Fruit fly (Drosophila melanogaster) whole organism, prepupa: ENCODE results near the gene CG6996.

Experiments
- Blimp-1 ChIP-seq: fragments of 200-800 bp; sonication (Bioruptor generic); optimal IDR thresholded peaks from 3 replicates; lab custom pipeline; 2017; ENCODE audit warnings: missing biosample characterization, missing genetic modification characterization, mild to moderate bottlenecking, moderate library complexity, missing genetic modification reagents
- CG10631 ChIP-seq: fragments of 200-800 bp; sonication (Bioruptor generic); optimal IDR thresholded peaks from 2 replicates; lab custom pipeline; 2016; ENCODE audit warnings: missing biosample characterization, missing genetic modification characterization
- CG10669 ChIP-seq: fragments of 200-800 bp; sonication (Bioruptor generic); optimal IDR thresholded peaks from 3 replicates; lab custom pipeline; 2018; ENCODE audit warnings: missing biosample characterization, mild to moderate bottlenecking, missing genetic modification characterization, moderate library complexity
- CG11762 ChIP-seq: fragments of 200-800 bp; sonication (Bioruptor generic); optimal IDR thresholded peaks from 3 replicates; lab custom pipeline; 2016; ENCODE audit warnings: missing biosample characterization, missing genetic modification characterization; ENCODE audit not compliant: insufficient read depth
- CG11902 ChIP-seq: fragments of 200-800 bp; sonication (Bioruptor generic); optimal IDR thresholded peaks from 3 replicates; lab custom pipeline; 2016; ENCODE audit warnings: missing biosample characterization, missing genetic modification characterization
- CG1621 ChIP-seq: fragments of 200-800 bp; sonication (Bioruptor generic); optimal IDR thresholded peaks from 3 replicates; lab custom pipeline; 2018; ENCODE audit warnings: missing biosample characterization, mild to moderate bottlenecking, missing genetic modification characterization
- CG16779 ChIP-seq: fragments of 200-800 bp; sonication (Bioruptor generic); optimal IDR thresholded peaks from 3 replicates; lab custom pipeline; 2017; ENCODE audit warnings: missing biosample characterization, mild to moderate bottlenecking, missing genetic modification characterization
- CG31627 ChIP-seq: fragments of 200-800 bp; sonication (Bioruptor generic); optimal IDR thresholded peaks from 3 replicates; lab custom pipeline; 2016; ENCODE audit warnings: missing biosample characterization, missing genetic modification characterization
- CG32006 ChIP-seq: fragments of 200-800 bp; sonication (Bioruptor generic); optimal IDR thresholded peaks from 3 replicates; lab custom pipeline; 2017; ENCODE audit warnings: missing biosample characterization, mild to moderate bottlenecking, missing genetic modification characterization
- CG34406 ChIP-seq: fragments of 200-800 bp; sonication (Bioruptor generic); optimal IDR thresholded peaks from 3 replicates; lab custom pipeline; 2016; ENCODE audit warnings: missing biosample characterization, missing genetic modification characterization
- CG6163 ChIP-seq: fragments of 200-800 bp; sonication (Bioruptor generic); IDR thresholded peaks from 3 replicates; pipeline ENCODE4 v1.3.6; 2022; ENCODE audit warnings: missing biosample characterization, missing genetic modification characterization
- CG6276 ChIP-seq: fragments of 200-800 bp; sonication (Bioruptor generic); optimal IDR thresholded peaks from 2 replicates; lab custom pipeline; 2017; ENCODE audit warnings: missing biosample characterization, mild to moderate bottlenecking, missing genetic modification characterization
- CG6792 ChIP-seq: fragments of 200-800 bp; sonication (Bioruptor generic); optimal IDR thresholded peaks from 3 replicates; lab custom pipeline; 2016; ENCODE audit warnings: missing biosample characterization, missing genetic modification characterization
- CG6854 ChIP-seq: fragments of 200-800 bp; sonication (Bioruptor generic); optimal IDR thresholded peaks from 2 replicates; lab custom pipeline; 2017; ENCODE audit warnings: missing biosample characterization, mild to moderate bottlenecking, missing genetic modification characterization
- CG8632 ChIP-seq: fragments of 200-800 bp; sonication (Bioruptor generic); optimal IDR thresholded peaks from 3 replicates; lab custom pipeline; 2016; ENCODE audit warnings: missing biosample characterization, missing genetic modification characterization
- CG9139 ChIP-seq: fragments of 200-800 bp; sonication (Bioruptor generic); optimal IDR thresholded peaks from 3 replicates; lab custom pipeline; 2017; ENCODE audit warnings: missing biosample characterization, mild to moderate bottlenecking, missing genetic modification characterization
- Eip75B ChIP-seq: fragments of 200-800 bp; sonication (Bioruptor generic); optimal IDR thresholded peaks from 3 replicates; lab custom pipeline; 2016; ENCODE audit warnings: missing biosample characterization, missing genetic modification characterization
- Eip78C ChIP-seq: fragments of 200-800 bp; sonication (Bioruptor generic); peaks from one replicate; lab custom pipeline; 2016; ENCODE audit warnings: missing biosample characterization, missing genetic modification characterization
- Eip93F ChIP-seq: fragments of 200-800 bp; sonication (Bioruptor generic); optimal IDR thresholded peaks from 2 replicates; lab custom pipeline; 2016; ENCODE audit warnings: missing biosample characterization, mild to moderate bottlenecking, missing genetic modification characterization
- Ets21C ChIP-seq: fragments of 200-800 bp; sonication (Bioruptor generic); optimal IDR thresholded peaks from 3 replicates; lab custom pipeline; 2016; ENCODE audit warnings: missing biosample characterization, missing genetic modification characterization
- Ets96B ChIP-seq: fragments of 200-800 bp; optimal IDR thresholded peaks from 2 replicates; lab custom pipeline; 2019; ENCODE audit warnings: missing biosample characterization, mild to moderate bottlenecking, missing genetic modification characterization, moderate library complexity
- Hr38 ChIP-seq: sonication (Bioruptor generic); optimal IDR thresholded peaks from 2 replicates; lab custom pipeline; 2016; ENCODE audit warnings: missing biosample characterization, missing genetic modification characterization
- Hr39 ChIP-seq: fragments of 200-800 bp; sonication (Bioruptor generic); optimal IDR thresholded peaks from 2 replicates; lab custom pipeline; 2016; ENCODE audit warnings: missing biosample characterization, missing genetic modification characterization
- Hr4 ChIP-seq: fragments of 200-800 bp; sonication (Bioruptor generic); optimal IDR thresholded peaks from 3 replicates; lab custom pipeline; 2016; ENCODE audit warnings: missing biosample characterization, missing genetic modification characterization
- Met ChIP-seq: fragments of 200-800 bp; sonication (Bioruptor generic); optimal IDR thresholded peaks from 3 replicates; lab custom pipeline; 2016; ENCODE audit warnings: missing biosample characterization, missing genetic modification characterization
- Sox14 ChIP-seq: fragments of 200-800 bp; sonication (Bioruptor generic); optimal IDR thresholded peaks from 3 replicates; lab custom pipeline; 2016; ENCODE audit warnings: missing biosample characterization, missing genetic modification characterization
- Sox15 ChIP-seq: fragments of 200-800 bp; sonication (Bioruptor generic); optimal IDR thresholded peaks from 3 replicates; lab custom pipeline; 2016; ENCODE audit warnings: missing biosample characterization, missing genetic modification characterization
- cyc ChIP-seq: fragments of 200-800 bp; sonication (Bioruptor generic); optimal IDR thresholded peaks from 3 replicates; lab custom pipeline; 2016; ENCODE audit warnings: missing biosample characterization, missing genetic modification characterization
- dsx ChIP-seq: fragments of 200-800 bp; optimal IDR thresholded peaks from 3 replicates; lab custom pipeline; 2019; ENCODE audit warnings: missing biosample characterization, mild to moderate bottlenecking, missing genetic modification characterization, moderate library complexity; ENCODE audit not compliant: poor library complexity, severe bottlenecking
- eg ChIP-seq: fragments of 200-800 bp; sonication (Bioruptor generic); IDR thresholded peaks from 3 replicates; pipeline ENCODE4 v1.3.6; 2022; ENCODE audit warnings: missing biosample characterization, missing genetic modification characterization
- fd59A ChIP-seq: fragments of 200-800 bp; sonication (Bioruptor generic); optimal IDR thresholded peaks from 2 replicates; lab custom pipeline; 2017; ENCODE audit warnings: missing biosample characterization, mild to moderate bottlenecking, missing genetic modification characterization, missing genetic modification reagents
- fd85E ChIP-seq: fragments of 200-800 bp; sonication (Bioruptor generic); optimal IDR thresholded peaks from 3 replicates; lab custom pipeline; 2016; ENCODE audit warnings: missing biosample characterization, missing genetic modification characterization
- fkh ChIP-seq: fragments of 200-800 bp; sonication (Bioruptor generic); optimal IDR thresholded peaks from 3 replicates; lab custom pipeline; 2017; ENCODE audit warnings: missing biosample characterization, mild to moderate bottlenecking, missing genetic modification characterization, moderate library complexity
- lz ChIP-seq: fragments of 200-800 bp; sonication (Bioruptor generic); optimal IDR thresholded peaks from 3 replicates; lab custom pipeline; 2016; ENCODE audit warnings: missing biosample characterization, missing genetic modification characterization
- net ChIP-seq: fragments of 200-800 bp; sonication (Bioruptor generic); optimal IDR thresholded peaks from 3 replicates; lab custom pipeline; 2016; ENCODE audit warnings: missing biosample characterization, missing genetic modification characterization
- salr ChIP-seq, 2 experiments: fragments of 200-800 bp; sonication (Bioruptor generic); optimal IDR thresholded peaks; 3 replicates each; lab custom pipeline; 2016 to 2018; ENCODE audit warnings: missing biosample characterization in 2 of 2, missing genetic modification characterization in 2 of 2, mild to moderate bottlenecking in 1 of 2
- spab ChIP-seq: fragments of 200-800 bp; sonication (Bioruptor generic); optimal IDR thresholded peaks from 2 replicates; lab custom pipeline; 2017; ENCODE audit warnings: missing biosample characterization, mild to moderate bottlenecking, missing genetic modification characterization, missing genetic modification reagents
- ss ChIP-seq, 2 experiments: fragments of 200-800 bp; sonication (Bioruptor generic); optimal IDR thresholded peaks; 2 replicates in 1 of 2; 3 replicates in 1 of 2; lab custom pipeline; 2017 to 2018; ENCODE audit warnings: mild to moderate bottlenecking in 2 of 2, missing biosample characterization in 2 of 2, missing genetic modification characterization in 2 of 2, moderate library complexity in 1 of 2
- vri ChIP-seq: fragments of 200-800 bp; sonication (Bioruptor generic); optimal IDR thresholded peaks from 3 replicates; lab custom pipeline; 2016; ENCODE audit warnings: missing biosample characterization, mild to moderate bottlenecking, missing genetic modification characterization

Gene CG6996

DNA sequence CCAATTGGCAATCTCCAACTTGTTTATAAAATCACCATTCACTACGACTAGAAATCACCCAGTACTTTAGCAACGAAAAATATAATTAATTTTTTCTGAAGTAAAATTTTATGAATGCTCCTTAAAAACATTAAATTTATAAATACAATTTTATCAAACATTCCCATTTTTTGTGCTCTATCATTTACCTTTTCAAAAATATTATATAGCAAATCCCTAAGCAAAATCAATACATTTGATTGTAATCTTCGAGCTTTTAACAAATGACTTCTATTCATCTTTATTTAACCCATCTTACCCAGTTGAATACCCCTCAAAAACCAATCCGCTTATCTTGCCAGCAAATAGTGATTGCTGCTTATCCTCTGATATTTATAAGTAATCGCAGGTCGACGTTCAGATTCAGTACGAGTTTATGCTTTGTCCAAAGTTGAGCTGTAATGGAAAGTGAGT is 14.1 kb downstream of the CG6996 start, which contains the start of gene CG17145:
TSS of gene CG17145 (plus strand) at position 403 of the 453 bp plus-strand sequence.
- TF ChIP-seq Ets21C (GFP tag; lab: Kevin White, UChicago) (no peak), CG16779 (tag; lab: Kevin White, UChicago) (no peak), spab (no peak), cyc (GFP tag; lab: Kevin White, UChicago) (no peak), net (no peak), CG34406 (no peak), CG8632 (GFP tag; lab: Kevin White, UChicago) (no peak), CG1621 (no peak), Sox15 (GFP tag; lab: Kevin White, UChicago) (no peak), eg (GFP tag; lab: Robert Waterston, UW) (no peak), Eip78C (GFP tag; lab: Kevin White, UChicago) (no peak), fkh (GFP tag; lab: Kevin White, UChicago) (no peak), Eip93F (GFP tag; lab: Kevin White, UChicago) (no peak), Met (GFP tag; lab: Kevin White, UChicago) (no peak), CG6854 (GFP tag; lab: Kevin White, UChicago) (no peak), Hr39 (GFP tag; lab: Kevin White, UChicago) (no peak), lz (no peak), CG10631 (GFP tag; lab: Kevin White, UChicago) (no peak), ss (GFP tag; optimal IDR thresholded peaks at IDR 0.05; lab: Kevin White, UChicago) (no peak)

dm6 chr3L:20222617-20223016 is 15.3 kb downstream of the CG6996 start:
- TF ChIP-seq CG32006 (GFP tag; lab: Kevin White, UChicago), result no peak
- TF ChIP-seq Hr38, result no peak
- no peak for TF ChIP-seq fd59A (GFP tag; lab: Kevin White, UChicago)
- no peak for TF ChIP-seq CG34406
- TF ChIP-seq CG9139, result no peak
- no peak for TF ChIP-seq Hr4 (GFP tag; lab: Kevin White, UChicago)
- no peak for TF ChIP-seq Sox15 (GFP tag; lab: Kevin White, UChicago)
- no peak for TF ChIP-seq Eip75B (GFP tag; lab: Kevin White, UChicago)
- no peak for TF ChIP-seq vri (GFP tag; lab: Kevin White, UChicago)
- no peak for TF ChIP-seq spab
- no peak for TF ChIP-seq eg (GFP tag; lab: Robert Waterston, UW)

DNA sequence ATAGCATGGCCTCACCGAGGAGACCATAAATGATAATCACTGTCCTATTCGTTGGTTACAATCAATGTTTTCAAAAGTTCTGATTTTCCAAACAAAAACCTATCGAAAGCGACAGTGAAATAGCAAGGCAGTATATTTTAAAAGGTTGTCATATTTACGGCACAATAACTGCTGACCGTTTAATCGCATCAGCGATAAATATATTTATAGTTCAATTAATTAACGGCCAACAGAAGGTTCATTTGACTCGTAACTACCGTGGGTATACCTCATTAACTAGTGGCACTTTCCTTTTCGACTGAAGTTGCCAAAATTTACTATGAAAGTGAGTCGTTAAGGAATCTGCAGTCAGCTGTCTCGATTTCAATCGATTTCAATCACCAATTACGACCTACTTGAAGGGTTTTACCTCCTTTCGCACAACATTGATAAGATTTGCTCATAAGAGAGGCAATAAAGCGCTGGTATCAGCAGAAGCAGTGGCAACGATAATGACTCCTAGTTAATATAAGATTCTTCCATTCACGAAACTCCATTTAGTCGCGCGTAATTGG is 16.1 kb downstream of the CG6996 start, which contains the start of gene CG17147:
TSS of gene CG17147 (plus strand) at position 535 of the 554 bp plus-strand sequence.
- TF ChIP-seq CG31627 (GFP tag; lab: Kevin White, UChicago) (no peak), CG11762 (GFP tag; lab: Kevin White, UChicago) (no peak), Blimp-1 (GFP tag; lab: Kevin White, UChicago) (no peak), net (no peak), dsx (GFP tag; lab: Kevin White, UChicago) (no peak), CG6792 (GFP tag; lab: Kevin White, UChicago) (no peak), Ets96B (tag; lab: Kevin White, UChicago) (no peak), Sox14 (no peak), fkh (GFP tag; lab: Kevin White, UChicago) (no peak), spab (no peak), CG11902 (GFP tag; lab: Kevin White, UChicago) (no peak)

dm6 chr3L:20226153-20226552 is 18.8 kb downstream of the CG6996 start:
- no peak for TF ChIP-seq fkh (GFP tag; lab: Kevin White, UChicago)
- TF ChIP-seq lz, result no peak
- no peak for TF ChIP-seq salr (GFP tag; optimal IDR thresholded peaks at IDR 0.05; lab: Kevin White, UChicago)
- no peak for TF ChIP-seq CG6792 (GFP tag; lab: Kevin White, UChicago)
- TF ChIP-seq cyc (GFP tag; lab: Kevin White, UChicago), result no peak
- TF ChIP-seq CG6854 (GFP tag; lab: Kevin White, UChicago), result no peak
- TF ChIP-seq fd59A (GFP tag; lab: Kevin White, UChicago), result no peak
- TF ChIP-seq CG10631 (GFP tag; lab: Kevin White, UChicago), result no peak
- no peak for TF ChIP-seq Blimp-1 (GFP tag; lab: Kevin White, UChicago)
- TF ChIP-seq Eip93F (GFP tag; lab: Kevin White, UChicago), result no peak
- no peak for TF ChIP-seq CG6276
- TF ChIP-seq CG11762 (GFP tag; lab: Kevin White, UChicago), result no peak
- no peak for TF ChIP-seq CG10669 (GFP tag; lab: Kevin White, UChicago)
- no peak for TF ChIP-seq fd85E (GFP tag; lab: Kevin White, UChicago)
- no peak for TF ChIP-seq CG6163
- TF ChIP-seq, all 60 proteins: peak for 0
